Worm (Caenorhabditis elegans): ENCODE results near the gene T26H5.10.

Gene T26H5.10

ce11 chrV:15479825-15480224, 36.2 kb upstream of the T26H5.10 start (continued):
- TF ChIP-seq snpc-1.3 (tag; optimal IDR thresholded peaks at IDR 0.05; ENCODE audit: insufficient read depth): peak; percentile 52
- TF ChIP-seq C06A6.2 (GFP tag; conservative IDR thresholded peaks at IDR 0.05): no peak
- TF ChIP-seq lag-1 (GFP tag; IDR thresholded peaks at IDR 0.05): no peak
- no peak for TF ChIP-seq bed-2 (GFP tag; IDR thresholded peaks at IDR 0.05)
- TF ChIP-seq rec-8 (tag; optimal IDR thresholded peaks at IDR 0.05): peak in 1 of 2 experiments; percentile 53
- TF ChIP-seq gei-17 (GFP tag; optimal IDR thresholded peaks at IDR 0.05): no peak
- TF ChIP-seq F22D6.2 (tag; optimal IDR thresholded peaks at IDR 0.05): no peak
- TF ChIP-seq F23B12.7 (tag; optimal IDR thresholded peaks at IDR 0.05; ENCODE audit: insufficient read depth): no peak
- TF ChIP-seq Y53F4B.3 (GFP tag; IDR thresholded peaks at IDR 0.05): no peak
- TF ChIP-seq Y56A3A.18 (GFP tag; IDR thresholded peaks at IDR 0.05): no peak
- TF ChIP-seq lsy-27 (tag; optimal IDR thresholded peaks at IDR 0.05; ENCODE audit: borderline replicate concordance, insufficient read depth): no peak
- TF ChIP-seq ama-1 (optimal IDR thresholded peaks at IDR 0.05): no peak
- peak in 1 of 2 experiments; percentile 46 for TF ChIP-seq ama-1 (GFP tag; optimal IDR thresholded peaks at IDR 0.05)
- no peak for TF ChIP-seq Y79H2A.3 (GFP tag; conservative IDR thresholded peaks at IDR 0.05)
- peak; percentile 47; the same call in 1 of the 2 replicates for TF ChIP-seq ceh-100 (GFP tag; IDR thresholded peaks at IDR 0.05)
- TF ChIP-seq lin-26 (GFP tag; IDR thresholded peaks at IDR 0.05): no peak
- TF ChIP-seq hlh-12 (tag; optimal IDR thresholded peaks at IDR 0.05): no peak
- TF ChIP-seq ztf-3 (GFP tag; optimal IDR thresholded peaks at IDR 0.05): no peak
- no peak for TF ChIP-seq egl-18 (GFP tag; IDR thresholded peaks at IDR 0.05)
- TF ChIP-seq tlf-1 (GFP tag; optimal IDR thresholded peaks at IDR 0.05): no peak
- TF ChIP-seq Y67H2A.10 (GFP tag; conservative IDR thresholded peaks at IDR 0.05): no peak
- TF ChIP-seq attf-5 (GFP tag; optimal IDR thresholded peaks at IDR 0.05): peak; percentile 20
- peak; percentile 61 for TF ChIP-seq madf-6 (GFP tag; IDR thresholded peaks at IDR 0.05)
- no peak for TF ChIP-seq ceh-27 (GFP tag; optimal IDR thresholded peaks at IDR 0.05)
- no peak for TF ChIP-seq egrh-3 (GFP tag; IDR thresholded peaks at IDR 0.05)
- no peak for TF ChIP-seq nhr-80 (tag; optimal IDR thresholded peaks at IDR 0.05)
- peak; percentile 72 for TF ChIP-seq hsf-1 (GFP tag; IDR thresholded peaks at IDR 0.05)
- TF ChIP-seq hmg-20 (GFP tag; IDR thresholded peaks at IDR 0.05): no peak
- TF ChIP-seq C17E4.6 (GFP tag; IDR thresholded peaks at IDR 0.05): no peak
- TF ChIP-seq ceh-40 (GFP tag; IDR thresholded peaks at IDR 0.05): no peak
- no peak for TF ChIP-seq madf-3 (GFP tag; IDR thresholded peaks at IDR 0.05)
- TF ChIP-seq die-1 (tag; optimal IDR thresholded peaks at IDR 0.05): peak; percentile 55
- no peak for TF ChIP-seq F37B4.10 (GFP tag; IDR thresholded peaks at IDR 0.05)
- TF ChIP-seq ceh-79 (tag; optimal IDR thresholded peaks at IDR 0.05): no peak
- no peak for TF ChIP-seq mcd-1 (GFP tag; IDR thresholded peaks at IDR 0.05)
- no peak for TF ChIP-seq ztf-22 (GFP tag; optimal IDR thresholded peaks at IDR 0.05)
- no peak for TF ChIP-seq K11D2.4 (GFP tag; IDR thresholded peaks at IDR 0.05)
- TF ChIP-seq B0035.1 (tag; optimal IDR thresholded peaks at IDR 0.05): no peak
- TF ChIP-seq dox-1 (GFP tag; IDR thresholded peaks at IDR 0.05): peak; percentile 35; the same call in 1 of the 2 replicates
- 0 out of 2 replicates have a peak, but pooled peaks have one; percentile 35 for TF ChIP-seq attf-6 (GFP tag; IDR thresholded peaks at IDR 0.05)
- TF ChIP-seq sea-2 (GFP tag; IDR thresholded peaks at IDR 0.05): no peak

ce11 chrV:15479107-15479506, 35.5 kb upstream of the T26H5.10 start:
- TF ChIP-seq ztf-6 (GFP tag; IDR thresholded peaks at IDR 0.05) (no peak), atf-7 (tag; optimal IDR thresholded peaks at IDR 0.05) (no peak), ztf-25 (GFP tag; IDR thresholded peaks at IDR 0.05) (no peak), ama-1 (optimal IDR thresholded peaks at IDR 0.05) (no peak), ama-1 (GFP tag; optimal IDR thresholded peaks at IDR 0.05) (no peak), aptf-3 (GFP tag; IDR thresholded peaks at IDR 0.05) (no peak), let-526 (GFP tag; IDR thresholded peaks at IDR 0.05) (no peak), him-1 (tag; optimal IDR thresholded peaks at IDR 0.05) (no peak), K12H6.12 (tag; optimal IDR thresholded peaks at IDR 0.05) (no peak), rpc-1 (optimal IDR thresholded peaks at IDR 0.05) (no peak), rpc-1 (tag; optimal IDR thresholded peaks at IDR 0.05) (no peak), snpc-4 (GFP tag; optimal IDR thresholded peaks at IDR 0.05) (no peak), snpc-4 (tag; optimal IDR thresholded peaks at IDR 0.05) (no peak), gei-17 (GFP tag; optimal IDR thresholded peaks at IDR 0.05) (no peak)

Data from whole organism, young adult.